Fruit fly (Drosophila melanogaster) whole organism: ENCODE results near the gene CG8064.

Source experiments
- CG8478 ChIP-seq: fragments of >200 bp; optimal IDR thresholded peaks from 2 replicates; lab custom pipeline; 2018; ENCODE audit warnings: inconsistent platforms
- Dll ChIP-seq: fragments of >200 bp; optimal IDR thresholded peaks from 2 replicates; lab custom pipeline; 2017
- pan ChIP-seq: fragments of >200 bp; optimal IDR thresholded peaks from 2 replicates; lab custom pipeline; 2017
- psq ChIP-seq: fragments of >200 bp; optimal IDR thresholded peaks from 2 replicates; lab custom pipeline; 2017
- usp ChIP-seq: fragments of >200 bp; optimal IDR thresholded peaks from 2 replicates; lab custom pipeline; 2017; ENCODE audit warnings: missing biosample characterization, missing genetic modification characterization, mixed read lengths

- TF ChIP-seq Dll (lab: Kevin White, UChicago) (no peak), psq (no peak), usp (GFP tag; lab: Kevin White, UChicago) (no peak), CG8478 (lab: Kevin White, UChicago) (no peak), pan (lab: Kevin White, UChicago) (no peak)
Observed at dm6 chr3R:18243000-18243399, 40.5 kb upstream of the CG8064 start.
